Worm (Caenorhabditis elegans) whole organism, L3 larva: Measurements from ENCODE around the gene mlp-1.

Source experiments
- ZK546.5 ChIP-seq: sonication (generic microtip); optimal IDR thresholded peaks from 2 replicates; lab custom pipeline; 2017; ENCODE audit warnings: missing biosample characterization, missing genetic modification characterization
- aly-2 ChIP-seq: fragments of 150-350 bp; optimal IDR thresholded peaks from 2 replicates; lab custom pipeline; 2014; ENCODE audit warnings: missing biosample characterization, missing genetic modification characterization
- ceh-82 ChIP-seq: fragments of 150-350 bp; optimal IDR thresholded peaks from 2 replicates; lab custom pipeline; 2014; ENCODE audit warnings: missing biosample characterization, missing genetic modification characterization
- ceh-9 ChIP-seq: sonication (generic microtip); optimal IDR thresholded peaks from 2 replicates; lab custom pipeline; 2018; ENCODE audit warnings: missing biosample characterization, missing genetic modification characterization
- egl-27 ChIP-seq: sonication (generic microtip); optimal IDR thresholded peaks from 4 replicates; lab custom pipeline; 2017; ENCODE audit warnings: missing biosample characterization, missing genetic modification reagents, missing genetic modification characterization
- elt-2 ChIP-seq: sonication (generic microtip); optimal IDR thresholded peaks from 2 replicates; lab custom pipeline; 2016; ENCODE audit warnings: missing genetic modification reagents, mild to moderate bottlenecking, missing genetic modification characterization, missing compliant biosample characterization
- elt-3 ChIP-seq, 3 experiments: fragments of 150-350 bp in 1 of 3; sonication (generic microtip) in 2 of 3; optimal IDR thresholded peaks; 2 replicates in 2 of 3; 4 replicates in 1 of 3; lab custom pipeline; 2014 to 2017; ENCODE audit warnings: missing biosample characterization in 3 of 3, missing genetic modification characterization in 3 of 3
- fkh-10 ChIP-seq: sonication (generic microtip); optimal IDR thresholded peaks from 2 replicates; lab custom pipeline; 2017; ENCODE audit warnings: missing biosample characterization, missing genetic modification reagents, missing genetic modification characterization
- fkh-2 ChIP-seq: fragments of 150-350 bp; optimal IDR thresholded peaks from 2 replicates; lab custom pipeline; 2014; ENCODE audit warnings: missing biosample characterization, missing genetic modification reagents, missing genetic modification characterization
- hmg-11 ChIP-seq: sonication (generic microtip); optimal IDR thresholded peaks from 2 replicates; lab custom pipeline; 2016; ENCODE audit warnings: missing genetic modification characterization, missing compliant biosample characterization
- jun-1 ChIP-seq: fragments of 150-350 bp; optimal IDR thresholded peaks from 2 replicates; lab custom pipeline; 2014; ENCODE audit warnings: missing biosample characterization, missing genetic modification reagents, missing genetic modification characterization
- lin-15B ChIP-seq: fragments of 150-350 bp; optimal IDR thresholded peaks from 2 replicates; lab custom pipeline; 2014; ENCODE audit warnings: missing biosample characterization, missing genetic modification characterization
- lin-39 ChIP-seq: fragments of 150-350 bp; optimal IDR thresholded peaks from 2 replicates; lab custom pipeline; 2018; ENCODE audit warnings: missing biosample characterization, missing genetic modification reagents, missing genetic modification characterization
- lsy-12 ChIP-seq: sonication (generic microtip); optimal IDR thresholded peaks from 2 replicates; lab custom pipeline; 2016; ENCODE audit warnings: mild to moderate bottlenecking, missing genetic modification characterization, missing compliant biosample characterization
- mdl-1 ChIP-seq: fragments of 150-350 bp; optimal IDR thresholded peaks from 2 replicates; lab custom pipeline; 2014; ENCODE audit warnings: missing biosample characterization, missing genetic modification characterization
- mml-1 ChIP-seq: fragments of 150-350 bp; sonication (generic microtip); optimal IDR thresholded peaks from 3 replicates; lab custom pipeline; 2014; ENCODE audit warnings: missing biosample characterization, missing genetic modification characterization
- nfya-1 ChIP-seq: sonication (generic microtip); optimal IDR thresholded peaks from 2 replicates; lab custom pipeline; 2017; ENCODE audit warnings: missing genetic modification characterization, mild to moderate bottlenecking, missing compliant biosample characterization, antibody characterized with exemption, moderate library complexity; ENCODE audit not compliant: insufficient read depth
- nhr-12 ChIP-seq: fragments of 150-350 bp; optimal IDR thresholded peaks from 2 replicates; lab custom pipeline; 2014; ENCODE audit warnings: missing biosample characterization, missing genetic modification characterization
- nhr-23 ChIP-seq: fragments of 150-350 bp; optimal IDR thresholded peaks from 2 replicates; lab custom pipeline; 2014; ENCODE audit warnings: missing biosample characterization, missing genetic modification reagents, missing genetic modification characterization
- nhr-25 ChIP-seq: sonication (generic microtip); optimal IDR thresholded peaks from 2 replicates; lab custom pipeline; 2017; ENCODE audit warnings: missing biosample characterization, missing genetic modification characterization
- nhr-28 ChIP-seq: fragments of 150-350 bp; optimal IDR thresholded peaks from 2 replicates; lab custom pipeline; 2014; ENCODE audit warnings: missing biosample characterization, missing genetic modification characterization
- nhr-67 ChIP-seq: fragments of 150-350 bp; optimal IDR thresholded peaks from 2 replicates; lab custom pipeline; 2014; ENCODE audit warnings: missing biosample characterization, missing genetic modification characterization
- nhr-76 ChIP-seq: fragments of 150-350 bp; sonication (generic microtip); optimal IDR thresholded peaks from 5 replicates; lab custom pipeline; 2014; ENCODE audit warnings: missing biosample characterization, missing genetic modification characterization
- nhr-77 ChIP-seq: fragments of 150-350 bp; optimal IDR thresholded peaks from 2 replicates; lab custom pipeline; 2014; ENCODE audit warnings: missing biosample characterization, missing genetic modification characterization
- pha-4 ChIP-seq: fragments of 150-350 bp; optimal IDR thresholded peaks from 2 replicates; lab custom pipeline; 2014; ENCODE audit warnings: missing biosample characterization, missing genetic modification reagents, missing genetic modification characterization
- pqm-1 ChIP-seq: fragments of 150-350 bp; optimal IDR thresholded peaks from 2 replicates; lab custom pipeline; 2017; ENCODE audit warnings: missing biosample characterization, missing genetic modification characterization, inconsistent platforms
- sea-2 ChIP-seq: fragments of 150-350 bp; sonication (generic microtip); optimal IDR thresholded peaks from 4 replicates; lab custom pipeline; 2014; ENCODE audit warnings: missing biosample characterization, missing genetic modification reagents, missing genetic modification characterization
- skn-1 ChIP-seq: fragments of 150-350 bp; optimal IDR thresholded peaks from 2 replicates; lab custom pipeline; 2014; ENCODE audit warnings: missing biosample characterization, missing genetic modification characterization
- tbx-2 ChIP-seq: sonication (generic microtip); optimal IDR thresholded peaks from 2 replicates; lab custom pipeline; 2016; ENCODE audit warnings: mild to moderate bottlenecking, missing genetic modification characterization, missing compliant biosample characterization
- unc-39 ChIP-seq: sonication (generic microtip); optimal IDR thresholded peaks from 4 replicates; lab custom pipeline; 2017; ENCODE audit warnings: missing biosample characterization, missing genetic modification characterization
- unc-62 ChIP-seq: fragments of 150-350 bp; sonication (generic microtip); optimal IDR thresholded peaks from 4 replicates; lab custom pipeline; 2014; ENCODE audit warnings: missing biosample characterization, missing genetic modification reagents, missing genetic modification characterization
- ztf-11 ChIP-seq: fragments of 150-350 bp; optimal IDR thresholded peaks from 2 replicates; lab custom pipeline; 2014; ENCODE audit warnings: missing biosample characterization, missing genetic modification characterization

The mlp-1 gene

DNA sequence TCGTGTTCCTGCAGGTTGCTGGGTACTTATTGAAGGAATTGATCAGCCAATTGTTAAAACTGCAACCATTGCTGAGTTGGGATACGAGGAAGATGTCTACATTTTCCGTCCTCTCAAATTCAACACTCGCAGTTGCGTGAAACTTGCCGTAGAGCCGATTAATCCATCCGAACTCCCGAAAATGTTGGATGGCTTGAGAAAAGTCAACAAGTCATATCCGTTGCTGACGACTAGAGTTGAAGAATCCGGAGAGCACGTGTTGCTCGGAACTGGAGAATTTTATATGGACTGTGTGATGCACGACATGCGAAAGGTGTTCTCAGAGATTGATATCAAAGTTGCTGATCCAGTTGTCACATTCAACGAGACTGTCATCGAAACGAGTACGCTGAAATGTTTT lies 36.5 kb upstream of the mlp-1 start:
- TF ChIP-seq mdl-1 (tag; lab: Kevin White, UChicago): no peak
- no peak for TF ChIP-seq hmg-11 (tag; lab: Kevin White, UChicago)
- no peak for TF ChIP-seq unc-62 (GFP tag; lab: Kevin White, UChicago)
- TF ChIP-seq nhr-28 (tag; lab: Kevin White, UChicago): no peak
- TF ChIP-seq skn-1 (tag; lab: Kevin White, UChicago): no peak
- no peak for TF ChIP-seq lsy-12 (tag; lab: Kevin White, UChicago)
- TF ChIP-seq nhr-67 (tag; lab: Kevin White, UChicago): no peak
- TF ChIP-seq elt-2 (tag; lab: Kevin White, UChicago): no peak
- no peak for TF ChIP-seq nhr-76 (tag; lab: Kevin White, UChicago)
- no peak for TF ChIP-seq sea-2 (GFP tag; lab: Kevin White, UChicago)
- no peak for TF ChIP-seq ceh-9 (tag; lab: Kevin White, UChicago)

DNA sequence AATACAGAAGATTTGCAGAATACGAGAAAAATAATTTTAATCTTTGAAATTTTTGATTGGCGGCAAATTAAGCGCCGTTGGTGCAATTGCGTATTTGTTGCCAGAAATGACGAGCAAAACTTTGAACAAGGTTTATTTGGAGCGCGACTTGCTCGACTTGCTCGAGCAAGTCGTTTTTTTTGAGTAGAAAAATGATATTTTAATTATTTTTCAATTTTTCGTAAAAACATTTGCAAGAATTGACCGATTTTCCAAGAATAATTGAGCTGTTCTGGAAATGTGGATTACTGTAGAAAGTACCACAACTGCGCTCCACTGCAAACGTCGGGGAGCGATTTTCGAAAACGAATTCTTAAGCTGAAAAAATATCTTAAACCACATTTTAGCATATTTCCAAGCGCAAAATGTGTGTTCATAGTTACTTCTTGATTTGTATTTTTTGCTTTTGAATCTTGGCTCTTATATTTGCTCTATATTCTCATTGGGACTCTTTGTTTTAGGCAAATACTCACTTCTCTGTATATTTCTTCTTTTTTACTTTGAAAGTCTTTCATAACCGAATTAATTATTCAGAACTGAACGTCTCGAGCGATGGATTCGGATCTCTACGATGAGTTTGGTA lies 34.2 kb upstream of the mlp-1 start, which contains the start of the genes gcna-1 and eftu-2:
gcna-1 (minus strand) TSS at position 96 of the 622 bp plus-strand sequence.
eftu-2 (plus strand) TSS at position 572 of the 622 bp plus-strand sequence.
- TF ChIP-seq lin-15B (tag; lab: Kevin White, UChicago) (peak; percentile 70), jun-1 (no peak), nhr-12 (tag; lab: Kevin White, UChicago) (no peak)

DNA sequence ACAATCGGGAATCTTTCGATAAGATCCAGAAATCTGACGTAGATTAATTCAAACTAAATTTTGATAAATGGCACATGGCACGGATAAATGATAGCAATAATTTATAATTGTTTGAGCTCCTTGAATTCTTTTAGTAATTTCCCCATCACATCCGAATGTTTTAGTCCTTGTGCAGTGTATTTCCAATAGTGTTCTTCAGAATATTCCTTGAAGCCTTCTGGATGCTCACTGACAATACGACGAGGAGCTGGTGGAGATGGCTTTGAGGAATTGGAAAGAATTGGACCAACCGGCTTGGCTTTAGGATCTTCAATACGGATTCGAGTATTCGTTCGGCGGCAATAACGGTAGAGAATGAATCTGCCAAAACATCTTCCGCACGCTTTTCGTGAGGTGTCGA lies 31.6 kb upstream of the mlp-1 start:
- no peak for TF ChIP-seq pqm-1 (tag; lab: Kevin White, UChicago)
- TF ChIP-seq ceh-82: no peak
- no peak for TF ChIP-seq nhr-67 (tag; lab: Kevin White, UChicago)
- TF ChIP-seq jun-1: no peak
- no peak for TF ChIP-seq aly-2 (tag; lab: Kevin White, UChicago)
- TF ChIP-seq ZK546.5: no peak
- TF ChIP-seq nhr-77 (tag; lab: Kevin White, UChicago): peak; percentile 2
- no peak for TF ChIP-seq nhr-25 (tag; lab: Kevin White, UChicago)
- TF ChIP-seq nhr-23: no peak
- TF ChIP-seq, all 47 proteins: peak for 1

DNA sequence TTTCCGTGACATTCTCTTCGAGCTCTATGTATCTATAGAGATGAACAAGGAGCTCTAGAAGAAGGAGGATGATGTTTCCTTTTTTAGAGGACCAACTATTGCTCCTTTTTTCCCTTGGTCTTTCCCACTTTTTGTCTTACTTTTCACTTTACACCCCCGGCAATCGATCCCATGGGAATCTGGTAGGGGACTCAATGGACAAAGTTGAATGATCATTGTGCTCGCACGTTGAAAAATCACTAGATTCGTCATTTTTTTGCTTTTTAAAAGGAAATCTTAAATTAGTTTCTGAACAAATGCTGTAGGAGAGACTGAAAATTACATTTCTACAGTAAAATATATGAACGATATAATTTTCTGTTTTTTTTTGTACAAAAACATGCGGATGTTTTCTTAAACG lies 27.2 kb upstream of the mlp-1 start:
- TF ChIP-seq lin-39 (tag; lab: Kevin White, UChicago) (peak; percentile 16), unc-39 (tag; lab: Kevin White, UChicago) (no peak)

DNA sequence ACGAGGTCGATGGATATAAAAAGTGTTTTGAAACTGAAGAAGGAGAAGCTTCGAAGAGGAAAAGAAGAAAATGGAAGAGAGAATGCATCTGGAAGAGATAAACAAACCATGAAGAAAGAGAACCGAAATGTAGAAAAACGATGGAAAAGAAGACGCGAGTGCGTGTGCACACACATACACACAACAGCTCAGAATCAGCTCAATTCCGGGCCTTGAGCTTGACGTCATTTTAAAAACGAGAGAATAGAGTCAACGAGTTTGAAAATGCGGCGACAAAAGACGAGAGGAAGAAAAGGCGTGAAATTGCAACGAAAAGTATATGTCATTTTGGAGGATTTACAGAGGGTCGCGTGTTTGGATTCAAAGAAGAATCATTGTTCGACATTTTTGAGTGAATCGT lies 24.8 kb upstream of the mlp-1 start:
- no peak for TF ChIP-seq mml-1 (tag; lab: Kevin White, UChicago)
- TF ChIP-seq ztf-11 (tag; lab: Kevin White, UChicago): no peak
- no peak for TF ChIP-seq nhr-76 (tag; lab: Kevin White, UChicago)
- TF ChIP-seq fkh-10: peak; percentile 1
- TF ChIP-seq skn-1 (tag; lab: Kevin White, UChicago): no peak
- peak; percentile 59 for TF ChIP-seq hmg-11 (tag; lab: Kevin White, UChicago)
- TF ChIP-seq sea-2 (GFP tag; lab: Kevin White, UChicago): no peak
- TF ChIP-seq ceh-9 (tag; lab: Kevin White, UChicago): no peak
- TF ChIP-seq nhr-12 (tag; lab: Kevin White, UChicago): no peak
- TF ChIP-seq elt-3 (tag; optimal IDR thresholded peaks at IDR 0.05; lab: Kevin White, UChicago): no peak
- no peak for TF ChIP-seq pha-4 (tag; lab: Kevin White, UChicago)
- TF ChIP-seq fkh-2 (tag; lab: Kevin White, UChicago): no peak
- no peak for TF ChIP-seq nhr-25 (tag; lab: Kevin White, UChicago)
- TF ChIP-seq nhr-67 (tag; lab: Kevin White, UChicago): no peak
- TF ChIP-seq tbx-2 (tag; lab: Kevin White, UChicago): no peak
- TF ChIP-seq egl-27 (tag; lab: Kevin White, UChicago): no peak
- no peak for TF ChIP-seq mdl-1 (tag; lab: Kevin White, UChicago)
- TF ChIP-seq lin-39 (tag; lab: Kevin White, UChicago): peak; percentile 70
- peak; percentile 67 for TF ChIP-seq nfya-1 (tag; lab: Kevin White, UChicago)
